Fruit fly (Drosophila melanogaster): Measurements from ENCODE around the gene CG7083.

Gene CG7083

DNA sequence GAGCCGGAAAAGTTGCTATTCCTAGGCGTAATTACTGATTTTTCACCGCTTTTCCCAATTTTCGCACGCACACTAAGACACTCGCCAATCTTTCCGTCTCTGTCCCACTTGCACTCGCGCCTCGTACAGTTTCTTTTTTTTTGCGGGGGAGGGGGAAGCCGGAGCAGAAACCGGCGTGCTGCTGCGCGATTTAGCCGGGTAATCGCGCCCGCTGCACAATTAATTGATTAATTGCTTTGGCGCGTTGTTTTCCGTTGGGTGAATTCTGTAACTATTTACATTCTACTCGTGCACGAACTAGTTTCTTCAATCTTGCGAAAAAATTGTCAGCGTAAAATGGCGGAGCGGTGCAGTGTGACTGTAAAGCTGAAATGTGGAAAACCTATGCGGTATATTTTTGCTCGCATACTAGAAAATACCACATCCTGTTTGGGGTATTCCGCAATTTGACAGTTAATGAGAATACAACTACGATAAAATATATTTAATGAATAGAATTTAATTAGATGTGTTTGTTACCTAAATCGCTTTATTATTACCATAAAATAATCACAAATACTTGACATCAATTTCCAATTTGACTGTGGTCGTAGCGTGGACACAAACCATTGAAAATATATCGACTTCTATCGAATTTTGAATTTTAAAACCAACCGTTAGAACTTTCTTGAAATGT is 25.3 kb upstream of the CG7083 start, which contains the start of gene Cpsf6 (continued):
- no peak for TF ChIP-seq bbx (GFP tag; IDR thresholded peaks at IDR 0.05; ENCODE audit: partially characterized antibody)
- peak; percentile 61; the same call in 2 of the 3 replicates for TF ChIP-seq CG14050 (GFP tag; IDR thresholded peaks at IDR 0.05)
- TF ChIP-seq CG16815 (GFP tag; optimal IDR thresholded peaks at IDR 0.05), result peak; percentile 22
- TF ChIP-seq CG34422 (GFP tag; IDR thresholded peaks at IDR 0.05), result peak; percentile 96
- TF ChIP-seq Ets97D (GFP tag; optimal IDR thresholded peaks at IDR 0.05), result peak; percentile 49
- peak; percentile 84 for TF ChIP-seq CG9797 (GFP tag; optimal IDR thresholded peaks at IDR 0.05)
- peak; percentile 87 for TF ChIP-seq trem (tag; optimal IDR thresholded peaks at IDR 0.05)
- TF ChIP-seq CG6272 (GFP tag; IDR thresholded peaks at IDR 0.05), result 0 out of 2 replicates have a peak, but pooled peaks have one; percentile 11
- TF ChIP-seq oc (tag; optimal IDR thresholded peaks at IDR 0.05), result no peak
- TF ChIP-seq CG4404 (GFP tag; IDR thresholded peaks at IDR 0.05), result 0 out of 2 replicates have a peak, but pooled peaks have one; percentile 15
- TF ChIP-seq mam (GFP tag; optimal IDR thresholded peaks at IDR 0.05), result peak; percentile 30
- peak; percentile 31 for TF ChIP-seq CG9609 (GFP tag; optimal IDR thresholded peaks at IDR 0.05)
- TF ChIP-seq CG3281 (GFP tag; optimal IDR thresholded peaks at IDR 0.05), result peak; percentile 19
- no peak for TF ChIP-seq dan (GFP tag; IDR thresholded peaks at IDR 0.05)
- no peak for TF ChIP-seq salm (tag; optimal IDR thresholded peaks at IDR 0.05)
- no peak for TF ChIP-seq Doc3 (GFP tag; IDR thresholded peaks at IDR 0.05; ENCODE audit: partially characterized antibody)
- TF ChIP-seq CG18262 (tag; optimal IDR thresholded peaks at IDR 0.05), result peak; percentile 64
- peak; percentile 66 for TF ChIP-seq CG8924 (tag; optimal IDR thresholded peaks at IDR 0.05)
- peak; percentile 63 for TF ChIP-seq CG10209 (GFP tag; optimal IDR thresholded peaks at IDR 0.05)
- peak; percentile 19 for TF ChIP-seq Deaf1 (tag; optimal IDR thresholded peaks at IDR 0.05)
- peak; percentile 16 for TF ChIP-seq caup (GFP tag; optimal IDR thresholded peaks at IDR 0.05; ENCODE audit: severe bottlenecking)
- TF ChIP-seq Gug (GFP tag; IDR thresholded peaks at IDR 0.05), result no peak
- TF ChIP-seq btn (GFP tag; optimal IDR thresholded peaks at IDR 0.05), result no peak
- no peak for TF ChIP-seq CG13894 (tag; optimal IDR thresholded peaks at IDR 0.05)
- no peak for TF ChIP-seq CG12744 (GFP tag; optimal IDR thresholded peaks at IDR 0.05)
- no peak for TF ChIP-seq vnd (GFP tag; IDR thresholded peaks at IDR 0.05; ENCODE audit: partially characterized antibody)
- TF ChIP-seq CG4617 (GFP tag; optimal IDR thresholded peaks at IDR 0.05; ENCODE audit: borderline replicate concordance), result peak; percentile 54
- no peak for TF ChIP-seq Lpt (GFP tag; optimal IDR thresholded peaks at IDR 0.05)
- TF ChIP-seq bab2 (GFP tag; optimal IDR thresholded peaks at IDR 0.05), result no peak
- TF ChIP-seq CG5180 (GFP tag; optimal IDR thresholded peaks at IDR 0.05), result no peak
- peak; percentile 60 for TF ChIP-seq pros (GFP tag; optimal IDR thresholded peaks at IDR 0.05)
- no peak for TF ChIP-seq CG14860 (GFP tag; IDR thresholded peaks at IDR 0.05; ENCODE audit: partially characterized antibody)
- no peak for TF ChIP-seq Stat92E (GFP tag; optimal IDR thresholded peaks at IDR 0.05)
- TF ChIP-seq chinmo (GFP tag; IDR thresholded peaks at IDR 0.05; ENCODE audit: partially characterized antibody), result peak; percentile 56; the same call in 1 of the 4 replicates
- peak; percentile 89 for TF ChIP-seq zen (tag; optimal IDR thresholded peaks at IDR 0.05)
- peak; percentile 66 for TF ChIP-seq Fer3 (tag; optimal IDR thresholded peaks at IDR 0.05)
- no peak for TF ChIP-seq Drgx (GFP tag; IDR thresholded peaks at IDR 0.05)
- TF ChIP-seq CG11560 (tag; IDR thresholded peaks at IDR 0.05), result no peak
- peak; percentile 80 for TF ChIP-seq nmo (GFP tag; optimal IDR thresholded peaks at IDR 0.05)
- peak; percentile 67 for TF ChIP-seq Ada2b (GFP tag; IDR thresholded peaks at IDR 0.05)
- TF ChIP-seq CG8089 (GFP tag; optimal IDR thresholded peaks at IDR 0.05), result peak; percentile 25
- TF ChIP-seq CG3838 (GFP tag; optimal IDR thresholded peaks at IDR 0.05), result peak; percentile 46
- TF ChIP-seq sim (GFP tag; IDR thresholded peaks at IDR 0.05), result no peak
- no peak for TF ChIP-seq CG11723 (GFP tag; optimal IDR thresholded peaks at IDR 0.05)
- TF ChIP-seq CG14667 (GFP tag; IDR thresholded peaks at IDR 0.05), result peak; percentile 30; the same call in 1 of the 2 replicates
- no peak for TF ChIP-seq repo (GFP tag; optimal IDR thresholded peaks at IDR 0.05)
- peak; percentile 53 for TF ChIP-seq CG31224 (GFP tag; IDR thresholded peaks at IDR 0.05)
- TF ChIP-seq Hmr (GFP tag; optimal IDR thresholded peaks at IDR 0.05), result peak; percentile 57
- TF ChIP-seq CG7928 (GFP tag; optimal IDR thresholded peaks at IDR 0.05), result peak; percentile 56

All from whole organism, embryonic.